Fruit fly (Drosophila melanogaster): ENCODE measurements around the gene CG15169.

The CG15169 gene

DNA sequence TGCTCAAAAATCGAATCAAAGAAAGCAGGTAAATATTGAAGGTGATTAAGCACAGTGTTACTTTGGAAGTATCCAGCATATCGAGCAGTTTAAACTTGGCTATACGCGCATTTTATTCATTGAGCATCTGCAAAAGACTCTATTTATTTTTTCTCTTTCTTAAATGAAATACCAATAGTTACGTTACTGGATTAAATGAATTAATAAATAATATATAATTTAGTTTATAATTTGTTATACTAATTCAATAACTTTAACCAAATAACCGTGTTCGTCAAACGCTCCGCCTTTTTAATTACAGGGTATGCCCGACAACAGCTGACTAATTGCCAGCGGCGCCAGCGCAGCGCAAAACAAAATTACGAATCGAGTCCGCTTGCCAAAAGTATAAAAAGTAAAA lies 24.0 kb upstream of the CG15169 start (continued):
- TF ChIP-seq CG43689 (GFP tag; IDR thresholded peaks at IDR 0.05) (no peak), wdn (GFP tag; IDR thresholded peaks at IDR 0.05) (peak; percentile 65; the same call in 1 of the 2 replicates), bcd (GFP tag; optimal IDR thresholded peaks at IDR 0.05) (peak; percentile 29), sna (GFP tag; IDR thresholded peaks at IDR 0.05; ENCODE audit: partially characterized antibody) (no peak), CG11456 (GFP tag; IDR thresholded peaks at IDR 0.05) (0 out of 3 replicates have a peak, but pooled peaks have one; percentile 12), croc (GFP tag; conservative IDR thresholded peaks at IDR 0.05) (no peak), chif (GFP tag; optimal IDR thresholded peaks at IDR 0.05) (no peak), CG6813 (GFP tag; optimal IDR thresholded peaks at IDR 0.05) (peak; percentile 34), CG32532 (GFP tag; IDR thresholded peaks at IDR 0.05) (peak; percentile 79), twi (tag; optimal IDR thresholded peaks at IDR 0.05) (no peak), Hr78 (GFP tag; optimal IDR thresholded peaks at IDR 0.05) (no peak), Dbx (GFP tag; IDR thresholded peaks at IDR 0.05) (peak; percentile 62; the same call in 1 of the 3 replicates), CG5245 (GFP tag; optimal IDR thresholded peaks at IDR 0.05) (no peak), CG1233 (GFP tag; optimal IDR thresholded peaks at IDR 0.05) (peak; percentile 34), Ptx1 (GFP tag; IDR thresholded peaks at IDR 0.05) (peak; percentile 76), Hey (tag; optimal IDR thresholded peaks at IDR 0.05) (no peak), dysf (GFP tag; IDR thresholded peaks at IDR 0.05) (peak; percentile 64; the same call in 2 of the 3 replicates), Ssrp (tag; optimal IDR thresholded peaks at IDR 0.05) (no peak), her (GFP tag; optimal IDR thresholded peaks at IDR 0.05) (no peak), gfzf (GFP tag; optimal IDR thresholded peaks at IDR 0.05) (no peak), btn (GFP tag; optimal IDR thresholded peaks at IDR 0.05) (no peak), CG2678 (tag; optimal IDR thresholded peaks at IDR 0.05) (peak; percentile 80), toy (GFP tag; IDR thresholded peaks at IDR 0.05) (no peak), CG10979 (tag; optimal IDR thresholded peaks at IDR 0.05) (no peak), Dp (GFP tag; optimal IDR thresholded peaks at IDR 0.05) (no peak), Taf1 (GFP tag; IDR thresholded peaks at IDR 0.05) (peak; percentile 69), tin (GFP tag; optimal IDR thresholded peaks at IDR 0.05) (no peak), ssp (GFP tag; IDR thresholded peaks at IDR 0.05) (no peak), Nf-YB (GFP tag; optimal IDR thresholded peaks at IDR 0.05) (no peak), scrt (GFP tag; optimal IDR thresholded peaks at IDR 0.05) (peak; percentile 13), CG5953 (GFP tag; IDR thresholded peaks at IDR 0.05) (no peak), z (GFP tag; IDR thresholded peaks at IDR 0.05) (no peak), CG11560 (tag; IDR thresholded peaks at IDR 0.05) (no peak), PHDP (tag; optimal IDR thresholded peaks at IDR 0.05) (peak; percentile 48), phol (tag; optimal IDR thresholded peaks at IDR 0.05) (no peak), fd96Cb (tag; optimal IDR thresholded peaks at IDR 0.05) (no peak), CG7745 (tag; optimal IDR thresholded peaks at IDR 0.05) (no peak), NfI (GFP tag; optimal IDR thresholded peaks at IDR 0.05) (peak; percentile 37), vnd (GFP tag; IDR thresholded peaks at IDR 0.05; ENCODE audit: partially characterized antibody) (no peak), oc (tag; optimal IDR thresholded peaks at IDR 0.05) (no peak), en (GFP tag; optimal IDR thresholded peaks at IDR 0.05) (no peak), peb (GFP tag; IDR thresholded peaks at IDR 0.05) (no peak), E2f1 (GFP tag; IDR thresholded peaks at IDR 0.05) (peak; percentile 49; the same call in 1 of the 2 replicates), crp (GFP tag; optimal IDR thresholded peaks at IDR 0.05) (peak in 1 of 2 experiments; percentile 16), CG9215 (GFP tag; IDR thresholded peaks at IDR 0.05) (peak; percentile 71), CG7786 (GFP tag; optimal IDR thresholded peaks at IDR 0.05) (no peak), CG1603 (tag; optimal IDR thresholded peaks at IDR 0.05) (no peak), gsb (GFP tag; IDR thresholded peaks at IDR 0.05) (peak; percentile 23; the same call in 1 of the 2 replicates), CG4730 (GFP tag; IDR thresholded peaks at IDR 0.05) (0 out of 2 replicates have a peak, but pooled peaks have one; percentile 14), CG7556 (GFP tag; optimal IDR thresholded peaks at IDR 0.05) (no peak), jing (GFP tag; optimal IDR thresholded peaks at IDR 0.05) (no peak)

Data from whole organism, embryonic.